Worm (Caenorhabditis elegans) whole organism, L4 larva: ENCODE results near the gene T28A11.4.

ENCODE experiments used
- D1046.2 ChIP-seq: fragments of 200-800 bp; sonication (Bioruptor generic); IDR thresholded peaks from 2 replicates; pipeline ENCODE4 v1.3.6; 2022; ENCODE audit warnings: missing genetic modification characterization, missing compliant biosample characterization
- F10B5.3 ChIP-seq: sonication (generic microtip); optimal IDR thresholded peaks from 2 replicates; lab custom pipeline; 2016; ENCODE audit warnings: mild to moderate bottlenecking, missing genetic modification characterization, missing compliant biosample characterization
- F26F4.8 ChIP-seq: fragments of 200-800 bp; sonication (Bioruptor generic); conservative IDR thresholded peaks from 2 replicates; pipeline ENCODE4 v1.3.6; 2022; ENCODE audit warnings: missing genetic modification characterization, missing compliant biosample characterization
- F37D6.2 ChIP-seq: sonication (generic microtip); optimal IDR thresholded peaks from 2 replicates; lab custom pipeline; 2016; ENCODE audit warnings: mild to moderate bottlenecking, missing genetic modification characterization, missing compliant biosample characterization
- R02D3.7 ChIP-seq: fragments of 150-350 bp; sonication (generic microtip); optimal IDR thresholded peaks from 3 replicates; lab custom pipeline; 2014; ENCODE audit warnings: missing biosample characterization, missing genetic modification characterization
- Y48G9A.11 ChIP-seq: fragments of 200-800 bp; sonication (Bioruptor generic); IDR thresholded peaks from 2 replicates; pipeline ENCODE4 v1.3.6; 2022; ENCODE audit warnings: missing genetic modification reagents, missing genetic modification characterization, missing compliant biosample characterization
- Y75B8A.6 ChIP-seq: fragments of 200-800 bp; sonication (Bioruptor generic); IDR thresholded peaks from 2 replicates; pipeline ENCODE4 v1.3.6; 2022; ENCODE audit warnings: missing genetic modification reagents, missing genetic modification characterization, missing compliant biosample characterization
- ZK337.2 ChIP-seq: fragments of 200-800 bp; sonication (Bioruptor generic); IDR thresholded peaks from 2 replicates; pipeline ENCODE4 v1.3.6; 2022; ENCODE audit warnings: missing genetic modification reagents, missing genetic modification characterization, missing compliant biosample characterization
- aha-1 ChIP-seq: fragments of 150-350 bp; peaks from one replicate; lab custom pipeline; 2014; ENCODE audit warnings: missing biosample characterization, missing genetic modification characterization
- aly-2 ChIP-seq: sonication (generic microtip); optimal IDR thresholded peaks from 2 replicates; lab custom pipeline; 2018; ENCODE audit warnings: missing biosample characterization, missing genetic modification characterization
- arid-1 ChIP-seq: fragments of 200-800 bp; sonication (Bioruptor generic); conservative IDR thresholded peaks from 2 replicates; pipeline ENCODE4 v1.3.6; 2022; ENCODE audit warnings: missing genetic modification reagents, missing genetic modification characterization, missing compliant biosample characterization
- ceh-20 ChIP-seq: fragments of 200-800 bp; sonication (Bioruptor generic); IDR thresholded peaks from 2 replicates; pipeline ENCODE4 v1.3.6; 2022; ENCODE audit warnings: missing genetic modification reagents, missing genetic modification characterization, missing compliant biosample characterization
- ceh-32 ChIP-seq: sonication (generic microtip); optimal IDR thresholded peaks from 2 replicates; lab custom pipeline; 2016; ENCODE audit warnings: mild to moderate bottlenecking, missing genetic modification characterization, missing compliant biosample characterization; ENCODE audit not compliant: poor library complexity
- cey-2 ChIP-seq: sonication (generic microtip); optimal IDR thresholded peaks from 3 replicates; lab custom pipeline; 2017; ENCODE audit warnings: missing genetic modification characterization, mild to moderate bottlenecking, missing compliant biosample characterization, antibody characterized with exemption, borderline replicate concordance; ENCODE audit not compliant: insufficient read depth
- daf-19 ChIP-seq: fragments of 200-800 bp; sonication (Bioruptor generic); conservative IDR thresholded peaks from 2 replicates; pipeline ENCODE4 v1.3.6; 2022; ENCODE audit warnings: missing genetic modification characterization, missing compliant biosample characterization
- daf-8 ChIP-seq: fragments of 200-800 bp; sonication (Bioruptor generic); IDR thresholded peaks from 2 replicates; pipeline ENCODE4 v1.3.6; 2022; ENCODE audit warnings: missing genetic modification characterization, missing compliant biosample characterization
- dmd-6 ChIP-seq: fragments of 200-800 bp; sonication (Bioruptor generic); IDR thresholded peaks from 2 replicates; pipeline ENCODE4 v1.3.6; 2022; ENCODE audit warnings: missing genetic modification reagents, missing genetic modification characterization, missing compliant biosample characterization
- dpl-1 ChIP-seq: fragments of 150-350 bp; optimal IDR thresholded peaks from 2 replicates; lab custom pipeline; 2014; ENCODE audit warnings: missing biosample characterization, missing genetic modification reagents, missing genetic modification characterization
- duxl-1 ChIP-seq: sonication (generic microtip); optimal IDR thresholded peaks from 2 replicates; lab custom pipeline; 2016; ENCODE audit warnings: mild to moderate bottlenecking, missing genetic modification characterization, moderate library complexity, missing compliant biosample characterization; ENCODE audit not compliant: poor library complexity
- egl-27 ChIP-seq: sonication (generic microtip); optimal IDR thresholded peaks from 3 replicates; lab custom pipeline; 2017; ENCODE audit warnings: missing biosample characterization, missing genetic modification reagents, missing genetic modification characterization
- fkh-10 ChIP-seq: fragments of 150-350 bp; optimal IDR thresholded peaks from 2 replicates; lab custom pipeline; 2014; ENCODE audit warnings: missing biosample characterization, missing genetic modification reagents, missing genetic modification characterization
- hlh-30 ChIP-seq: sonication (generic microtip); optimal IDR thresholded peaks from 2 replicates; lab custom pipeline; 2017; ENCODE audit warnings: antibody characterized with exemption, mild to moderate bottlenecking, missing genetic modification characterization, missing compliant biosample characterization; ENCODE audit not compliant: insufficient read depth
- hmg-1.1 ChIP-seq: fragments of 200-800 bp; sonication (Bioruptor generic); IDR thresholded peaks from 2 replicates; pipeline ENCODE4 v1.3.6; 2022; ENCODE audit warnings: missing genetic modification reagents, missing genetic modification characterization, missing compliant biosample characterization
- lim-7 ChIP-seq: fragments of 200-800 bp; sonication (Bioruptor generic); IDR thresholded peaks from 2 replicates; pipeline ENCODE4 v1.3.6; 2022; ENCODE audit warnings: missing genetic modification characterization, missing compliant biosample characterization
- lin-38 ChIP-seq: fragments of 200-800 bp; sonication (Bioruptor generic); IDR thresholded peaks from 2 replicates; pipeline ENCODE4 v1.3.6; 2022; ENCODE audit warnings: missing genetic modification reagents, missing genetic modification characterization, missing compliant biosample characterization
- madf-9 ChIP-seq: fragments of 200-800 bp; sonication (Bioruptor generic); conservative IDR thresholded peaks from 2 replicates; pipeline ENCODE4 v1.3.6; 2022; ENCODE audit warnings: missing genetic modification reagents, missing genetic modification characterization, missing compliant biosample characterization
- mdl-1 ChIP-seq, 2 experiments: fragments of 150-350 bp in 1 of 2; sonication (generic microtip) in 1 of 2; optimal IDR thresholded peaks; 2 replicates each; lab custom pipeline; 2014 to 2017; ENCODE audit warnings: missing biosample characterization in 2 of 2, missing genetic modification characterization in 2 of 2
- mdt-29 ChIP-seq: fragments of 200-800 bp; sonication (Bioruptor generic); IDR thresholded peaks from 2 replicates; pipeline ENCODE4 v1.3.6; 2022; ENCODE audit warnings: missing genetic modification reagents, missing genetic modification characterization, missing compliant biosample characterization
- nhr-10 ChIP-seq: fragments of 150-350 bp; optimal IDR thresholded peaks from 2 replicates; lab custom pipeline; 2014; ENCODE audit warnings: missing biosample characterization, missing genetic modification characterization
- nhr-11 ChIP-seq: fragments of 150-350 bp; optimal IDR thresholded peaks from 2 replicates; lab custom pipeline; 2014; ENCODE audit warnings: missing biosample characterization, missing genetic modification characterization
- nhr-237 ChIP-seq: sonication (generic microtip); optimal IDR thresholded peaks from 2 replicates; lab custom pipeline; 2017; ENCODE audit warnings: missing biosample characterization, missing genetic modification characterization
- nhr-25 ChIP-seq: sonication (generic microtip); optimal IDR thresholded peaks from 2 replicates; lab custom pipeline; 2017; ENCODE audit warnings: missing genetic modification characterization, mild to moderate bottlenecking, missing compliant biosample characterization, antibody characterized with exemption, moderate library complexity, borderline replicate concordance; ENCODE audit not compliant: insufficient read depth
- nhr-6 ChIP-seq: fragments of 150-350 bp; optimal IDR thresholded peaks from 2 replicates; lab custom pipeline; 2014; ENCODE audit warnings: missing biosample characterization, missing genetic modification characterization
- nhr-77 ChIP-seq: fragments of 150-350 bp; optimal IDR thresholded peaks from 2 replicates; lab custom pipeline; 2014; ENCODE audit warnings: missing biosample characterization, missing genetic modification characterization
- php-3 ChIP-seq: fragments of 200-800 bp; sonication (Bioruptor generic); IDR thresholded peaks from 2 replicates; pipeline ENCODE4 v1.3.6; 2022; ENCODE audit warnings: missing genetic modification reagents, missing genetic modification characterization, missing compliant biosample characterization
- pqm-1 ChIP-seq: sonication (generic microtip); optimal IDR thresholded peaks from 2 replicates; lab custom pipeline; 2017; ENCODE audit warnings: missing biosample characterization, missing genetic modification characterization
- rbr-2 ChIP-seq: sonication (generic microtip); optimal IDR thresholded peaks from 2 replicates; lab custom pipeline; 2016; ENCODE audit warnings: missing genotype, missing genetic modification characterization, missing compliant biosample characterization
- saeg-2 ChIP-seq: fragments of 200-800 bp; sonication (Bioruptor generic); IDR thresholded peaks from 2 replicates; pipeline ENCODE4 v1.3.6; 2022; ENCODE audit warnings: missing genetic modification reagents, missing genetic modification characterization, missing compliant biosample characterization
- sdz-12 ChIP-seq: fragments of 200-800 bp; sonication (Bioruptor generic); optimal IDR thresholded peaks from 2 replicates; lab custom pipeline; 2018; ENCODE audit warnings: mild to moderate bottlenecking, missing genetic modification characterization, missing compliant biosample characterization
- unc-62 ChIP-seq, 3 experiments: fragments of 150-350 bp in 1 of 3; sonication (generic microtip); optimal IDR thresholded peaks in 2 of 3; peaks in 1 of 3; 1 replicate in 1 of 3; 2 replicates in 2 of 3; lab custom pipeline; 2014 to 2017; ENCODE audit warnings: missing biosample characterization in 3 of 3, missing genetic modification characterization in 3 of 3, missing genetic modification reagents in 3 of 3, missing genotype in 1 of 3
- zip-11 ChIP-seq: fragments of 200-800 bp; sonication (Bioruptor generic); IDR thresholded peaks from 2 replicates; pipeline ENCODE4 v1.3.6; 2022; ENCODE audit warnings: missing genetic modification characterization, missing compliant biosample characterization

The T28A11.4 gene

DNA sequence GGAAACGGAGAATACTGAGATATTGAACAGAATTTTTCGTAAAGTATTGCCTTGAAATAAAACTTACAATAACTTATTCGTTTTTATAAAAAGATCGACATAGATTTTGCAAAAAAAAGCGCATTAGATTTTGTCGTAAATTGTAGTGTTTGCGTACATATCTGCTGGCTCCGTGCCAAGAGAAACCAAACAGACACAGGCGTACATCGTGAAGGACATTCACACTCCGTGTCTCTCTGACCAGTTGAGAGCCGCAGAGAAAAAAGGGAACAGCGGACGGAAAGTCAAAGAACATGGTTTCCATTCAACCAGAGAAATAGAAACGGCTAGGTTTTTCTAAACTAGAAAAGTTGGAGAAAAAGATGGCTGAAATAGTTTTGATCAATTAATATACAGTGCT, 41.5 kb downstream of the T28A11.4 start, which contains the start of gene arrd-19 (continued):
- TF ChIP-seq Y75B8A.6 (no peak), ceh-20 (GFP tag; lab: Robert Waterston, UW) (peak; percentile 61; the same call in 1 of the 2 replicates), F37D6.2 (tag; lab: Kevin White, UChicago) (peak; percentile 41), aly-2 (tag; lab: Kevin White, UChicago) (no peak), madf-9 (GFP tag; lab: Robert Waterston, UW) (no peak), nhr-237 (no peak), php-3 (no peak), hlh-30 (peak; percentile 58), fkh-10 (GFP tag; lab: Kevin White, UChicago) (peak; percentile 72), saeg-2 (GFP tag; lab: Robert Waterston, UW) (peak; percentile 80; the same call in 1 of the 2 replicates), aha-1 (tag; lab: Kevin White, UChicago) (peak; percentile 99), egl-27 (tag; lab: Kevin White, UChicago) (no peak), D1046.2 (no peak), dpl-1 (GFP tag; lab: Kevin White, UChicago) (peak; percentile 66), F10B5.3 (no peak), daf-19 (GFP tag; lab: Robert Waterston, UW) (no peak), nhr-10 (tag; lab: Kevin White, UChicago) (no peak), Y48G9A.11 (GFP tag; lab: Robert Waterston, UW) (no peak), nhr-77 (tag; lab: Kevin White, UChicago) (peak; percentile 79), zip-11 (GFP tag; lab: Robert Waterston, UW) (no peak), mdl-1 (tag; optimal IDR thresholded peaks at IDR 0.05; lab: Kevin White, UChicago) (peak in 1 of 2 experiments; percentile 85), arid-1 (GFP tag; lab: Robert Waterston, UW) (peak; percentile 67; the same call in 1 of the 2 replicates), lin-38 (GFP tag; lab: Robert Waterston, UW) (no peak), F26F4.8 (GFP tag; lab: Robert Waterston, UW) (no peak), lim-7 (GFP tag; lab: Robert Waterston, UW) (no peak), ceh-32 (no peak), daf-8 (GFP tag; lab: Robert Waterston, UW) (no peak), cey-2 (tag; lab: Kevin White, UChicago) (no peak), nhr-25 (tag; lab: Kevin White, UChicago) (peak; percentile 53), nhr-11 (peak; percentile 74), sdz-12 (GFP tag; lab: Kevin White, UChicago) (no peak), rbr-2 (tag; lab: Kevin White, UChicago) (peak; percentile 56), dmd-6 (GFP tag; lab: Robert Waterston, UW) (peak; percentile 92), duxl-1 (tag; lab: Kevin White, UChicago) (peak; percentile 79), nhr-6 (peak; percentile 57), R02D3.7 (tag; lab: Kevin White, UChicago) (no peak), unc-62 (GFP tag; optimal IDR thresholded peaks at IDR 0.05 in 1 of 2; lab: Kevin White, UChicago) (peak in 1 of 2 experiments; percentile 97), unc-62 (tag; optimal IDR thresholded peaks at IDR 0.05; lab: Kevin White, UChicago) (no peak), hmg-1.1 (peak; percentile 93), mdt-29 (GFP tag; lab: Robert Waterston, UW) (no peak), pqm-1 (tag; lab: Kevin White, UChicago) (peak; percentile 32), ZK337.2 (GFP tag; lab: Robert Waterston, UW) (no peak)
- TF ChIP-seq, all 104 proteins: peak for 33
